Worm (Caenorhabditis elegans) whole organism, L1 larva: ENCODE results near the gene F12A10.6.

ENCODE experiments used
- F16B12.6 ChIP-seq: fragments of 150-350 bp; optimal IDR thresholded peaks from 2 replicates; lab custom pipeline; 2014; ENCODE audit warnings: missing biosample characterization, missing genetic modification characterization
- Y116A8C.19 ChIP-seq: sonication (generic microtip); optimal IDR thresholded peaks from 2 replicates; lab custom pipeline; 2016; ENCODE audit warnings: missing compliant biosample characterization, missing genetic modification characterization, borderline replicate concordance
- aha-1 ChIP-seq: fragments of 150-350 bp; optimal IDR thresholded peaks from 2 replicates; lab custom pipeline; 2014; ENCODE audit warnings: missing biosample characterization, missing genetic modification characterization
- aly-2 ChIP-seq: fragments of 150-350 bp; optimal IDR thresholded peaks from 2 replicates; lab custom pipeline; 2014; ENCODE audit warnings: missing biosample characterization, missing genetic modification characterization
- ceh-88 ChIP-seq: fragments of 200-800 bp; sonication (Bioruptor generic); IDR thresholded peaks from 2 replicates; pipeline ENCODE4 v1.3.6; 2022; ENCODE audit warnings: missing genetic modification characterization, missing compliant biosample characterization
- ceh-90 ChIP-seq: sonication (generic microtip); optimal IDR thresholded peaks from 2 replicates; lab custom pipeline; 2016; ENCODE audit warnings: missing genetic modification characterization, missing compliant biosample characterization
- ces-1 ChIP-seq: fragments of 150-350 bp; optimal IDR thresholded peaks from 2 replicates; lab custom pipeline; 2014; ENCODE audit warnings: missing biosample characterization, missing genetic modification reagents, missing genetic modification characterization
- dsc-1 ChIP-seq: sonication (generic microtip); optimal IDR thresholded peaks from 2 replicates; lab custom pipeline; 2016; ENCODE audit warnings: mild to moderate bottlenecking, missing genetic modification characterization, missing compliant biosample characterization
- egl-13 ChIP-seq: sonication (generic microtip); optimal IDR thresholded peaks from 2 replicates; lab custom pipeline; 2016; ENCODE audit warnings: missing genotype, missing genetic modification reagents, missing genetic modification characterization, missing compliant biosample characterization
- elt-3 ChIP-seq, 6 experiments: fragments of 150-350 bp in 1 of 6; sonication (generic microtip); optimal IDR thresholded peaks; 2 replicates each; lab custom pipeline; 2017 to 2018; ENCODE audit warnings: missing biosample characterization in 6 of 6, missing genetic modification characterization in 6 of 6, inconsistent platforms in 1 of 6
- ets-5 ChIP-seq: fragments of 200-800 bp; sonication (Bioruptor generic); IDR thresholded peaks from 2 replicates; pipeline ENCODE4 v1.3.6; 2022; ENCODE audit warnings: missing genetic modification characterization, missing compliant biosample characterization
- fkh-4 ChIP-seq: sonication (generic microtip); optimal IDR thresholded peaks from 2 replicates; lab custom pipeline; 2016; ENCODE audit warnings: missing compliant biosample characterization, missing genetic modification characterization, borderline replicate concordance
- fos-1 ChIP-seq: fragments of 150-350 bp; optimal IDR thresholded peaks from 2 replicates; lab custom pipeline; 2014; ENCODE audit warnings: missing biosample characterization, missing genetic modification characterization
- hlh-17 ChIP-seq: fragments of 200-800 bp; sonication (Bioruptor generic); optimal IDR thresholded peaks from 2 replicates; lab custom pipeline; 2018; ENCODE audit warnings: missing genetic modification characterization, mild to moderate bottlenecking, missing compliant biosample characterization, moderate library complexity, borderline replicate concordance
- isw-1 ChIP-seq: fragments of 200-800 bp; sonication (Bioruptor generic); IDR thresholded peaks from 2 replicates; pipeline ENCODE4 v1.3.6; 2022; ENCODE audit warnings: missing genetic modification characterization, missing compliant biosample characterization
- lin-15B ChIP-seq: fragments of 150-350 bp; sonication (generic microtip); optimal IDR thresholded peaks from 3 replicates; lab custom pipeline; 2014; ENCODE audit warnings: missing biosample characterization, missing genetic modification characterization
- lin-35 ChIP-seq, 2 experiments: fragments of 150-350 bp; optimal IDR thresholded peaks; 2 replicates each; lab custom pipeline; 2014; ENCODE audit warnings: missing biosample characterization in 2 of 2, missing genetic modification characterization in 2 of 2, missing genetic modification reagents in 2 of 2
- mab-9 ChIP-seq: fragments of 200-800 bp; sonication (Bioruptor generic); IDR thresholded peaks from 2 replicates; pipeline ENCODE4 v1.3.6; 2022; ENCODE audit warnings: missing genetic modification reagents, missing genetic modification characterization, missing compliant biosample characterization
- mdl-1 ChIP-seq, 2 experiments: fragments of 150-350 bp; optimal IDR thresholded peaks; 2 replicates each; lab custom pipeline; 2014 to 2017; ENCODE audit warnings: missing biosample characterization in 2 of 2, missing genetic modification characterization in 2 of 2, inconsistent platforms in 1 of 2
- nhr-11 ChIP-seq: fragments of 150-350 bp; optimal IDR thresholded peaks from 2 replicates; lab custom pipeline; 2014; ENCODE audit warnings: missing biosample characterization, missing genetic modification characterization
- nhr-19 ChIP-seq: fragments of 200-800 bp; sonication (Bioruptor generic); conservative IDR thresholded peaks from 2 replicates; pipeline ENCODE4 v1.3.6; 2022; ENCODE audit warnings: missing genetic modification characterization, missing compliant biosample characterization
- nhr-20 ChIP-seq: sonication (generic microtip); optimal IDR thresholded peaks from 2 replicates; lab custom pipeline; 2016; ENCODE audit warnings: mild to moderate bottlenecking, missing genetic modification characterization, missing compliant biosample characterization
- nhr-85 ChIP-seq: sonication (generic microtip); peaks from one replicate; lab custom pipeline; 2016; ENCODE audit warnings: missing genetic modification characterization, inconsistent platforms, missing compliant biosample characterization
- nhr-90 ChIP-seq: sonication (generic microtip); optimal IDR thresholded peaks from 2 replicates; lab custom pipeline; 2016; ENCODE audit warnings: mild to moderate bottlenecking, missing genetic modification characterization, missing compliant biosample characterization; ENCODE audit not compliant: poor library complexity
- pax-3 ChIP-seq: fragments of 200-800 bp; sonication (Bioruptor generic); optimal IDR thresholded peaks from 2 replicates; lab custom pipeline; 2018; ENCODE audit warnings: mild to moderate bottlenecking, missing genetic modification characterization, moderate library complexity, missing compliant biosample characterization
- pqm-1 ChIP-seq: sonication (generic microtip); optimal IDR thresholded peaks from 3 replicates; lab custom pipeline; 2017; ENCODE audit warnings: missing biosample characterization, missing genetic modification characterization
- snu-23 ChIP-seq: sonication (generic microtip); optimal IDR thresholded peaks from 2 replicates; lab custom pipeline; 2016; ENCODE audit warnings: missing genetic modification characterization, missing compliant biosample characterization
- sox-4 ChIP-seq: sonication (generic microtip); optimal IDR thresholded peaks from 2 replicates; lab custom pipeline; 2016; ENCODE audit warnings: missing genetic modification characterization, missing compliant biosample characterization
- sptf-1 ChIP-seq: fragments of 150-350 bp; optimal IDR thresholded peaks from 2 replicates; lab custom pipeline; 2014; ENCODE audit warnings: missing biosample characterization, missing genetic modification characterization
- unc-130 ChIP-seq: fragments of 150-350 bp; optimal IDR thresholded peaks from 2 replicates; lab custom pipeline; 2017; ENCODE audit warnings: missing biosample characterization, missing genetic modification characterization, inconsistent platforms
- unc-30 ChIP-seq: sonication (generic microtip); optimal IDR thresholded peaks from 2 replicates; lab custom pipeline; 2017; ENCODE audit warnings: missing biosample characterization, missing genetic modification characterization
- unc-98 ChIP-seq: fragments of 200-800 bp; sonication (Bioruptor generic); IDR thresholded peaks from 2 replicates; pipeline ENCODE4 v1.3.6; 2022; ENCODE audit warnings: missing genetic modification characterization, missing compliant biosample characterization
- vab-15 ChIP-seq: sonication (generic microtip); optimal IDR thresholded peaks from 2 replicates; lab custom pipeline; 2017; ENCODE audit warnings: missing genotype, mild to moderate bottlenecking, missing genetic modification characterization, missing compliant biosample characterization
- xbp-1 ChIP-seq: sonication (generic microtip); optimal IDR thresholded peaks from 2 replicates; lab custom pipeline; 2016; ENCODE audit warnings: missing genetic modification characterization, missing compliant biosample characterization
- zag-1 ChIP-seq: fragments of 150-350 bp; optimal IDR thresholded peaks from 2 replicates; lab custom pipeline; 2014; ENCODE audit warnings: missing biosample characterization, missing genetic modification characterization
- zip-4 ChIP-seq: fragments of 200-800 bp; sonication (Bioruptor generic); optimal IDR thresholded peaks from 2 replicates; lab custom pipeline; 2018; ENCODE audit warnings: mild to moderate bottlenecking, missing genetic modification characterization, moderate library complexity, missing compliant biosample characterization
- ztf-11 ChIP-seq, 2 experiments: sonication (generic microtip); optimal IDR thresholded peaks; 2 replicates each; lab custom pipeline; 2016 to 2017; ENCODE audit warnings: missing genetic modification characterization in 2 of 2, missing biosample characterization in 1 of 2, missing compliant biosample characterization in 1 of 2
- ztf-4 ChIP-seq: fragments of 150-350 bp; optimal IDR thresholded peaks from 2 replicates; lab custom pipeline; 2014; ENCODE audit warnings: missing biosample characterization, missing genetic modification characterization

The F12A10.6 gene

DNA sequence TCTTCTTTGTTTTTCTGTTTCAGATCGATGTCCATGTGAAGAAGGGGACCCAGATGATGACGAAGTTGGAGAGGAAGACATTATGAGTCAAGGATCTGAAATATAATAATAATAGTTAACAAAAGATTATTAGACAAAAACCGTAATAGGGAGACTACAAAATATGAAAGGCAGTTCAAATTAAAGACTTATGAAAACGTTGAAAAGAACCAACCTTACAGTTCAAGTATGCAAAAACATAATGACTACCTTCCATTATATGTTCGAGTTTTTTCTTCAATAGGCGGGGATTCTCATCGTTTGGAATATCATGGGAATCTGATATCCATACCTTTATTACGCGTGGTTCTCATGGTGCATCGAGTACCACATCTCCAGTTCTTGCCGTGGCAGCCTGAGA, 39.3 kb upstream of the F12A10.6 start, which contains the start of gene hlh-26:
hlh-26 (minus strand) TSS at position 101 of the 400 bp plus-strand sequence.
- no peak for TF ChIP-seq unc-130 (tag; lab: Kevin White, UChicago)
- no peak for TF ChIP-seq ceh-90 (tag; lab: Kevin White, UChicago)
- no peak for TF ChIP-seq aha-1
- TF ChIP-seq xbp-1: no peak
- TF ChIP-seq nhr-90 (tag; lab: Kevin White, UChicago): no peak
- no peak for TF ChIP-seq nhr-11
- TF ChIP-seq ztf-4 (tag; lab: Kevin White, UChicago): no peak
- TF ChIP-seq nhr-85: no peak
- TF ChIP-seq ces-1 (GFP tag; lab: Kevin White, UChicago): no peak
- no peak for TF ChIP-seq pqm-1 (tag; lab: Kevin White, UChicago)
- TF ChIP-seq unc-98 (GFP tag; lab: Robert Waterston, UW): no peak
- TF ChIP-seq ztf-11 (tag; optimal IDR thresholded peaks at IDR 0.05; lab: Kevin White, UChicago): no peak

DNA sequence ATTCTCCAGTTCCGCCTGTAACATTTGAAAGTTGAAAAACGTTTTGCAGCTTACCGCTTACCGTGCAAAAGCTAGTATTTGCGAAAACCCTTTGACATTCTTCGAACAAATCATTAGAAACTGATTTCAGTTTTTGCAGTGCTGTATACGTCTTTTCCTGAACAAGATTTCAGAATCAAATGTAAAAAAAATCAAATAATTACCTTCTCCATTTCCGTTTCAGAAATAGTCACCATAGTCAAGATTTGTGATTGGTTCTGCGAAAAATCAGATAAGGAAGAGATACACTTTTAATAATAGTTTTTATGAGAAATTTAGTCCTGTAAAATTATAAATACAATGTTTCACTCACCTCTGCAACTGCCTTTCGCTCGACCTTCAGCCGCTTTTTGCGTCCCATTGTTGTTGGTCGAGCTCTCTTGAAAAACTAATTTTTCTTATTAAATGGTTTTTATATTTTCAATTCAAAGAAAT, 37.6 kb upstream of the F12A10.6 start, which contains the start of gene C17C3.9:
C17C3.9 (minus strand) TSS at position 424 of the 474 bp plus-strand sequence.
- TF ChIP-seq fos-1 (tag; lab: Kevin White, UChicago): no peak
- no peak for TF ChIP-seq aly-2 (tag; lab: Kevin White, UChicago)
- no peak for TF ChIP-seq ceh-88 (GFP tag; lab: Robert Waterston, UW)
- no peak for TF ChIP-seq ces-1 (GFP tag; lab: Kevin White, UChicago)

DNA sequence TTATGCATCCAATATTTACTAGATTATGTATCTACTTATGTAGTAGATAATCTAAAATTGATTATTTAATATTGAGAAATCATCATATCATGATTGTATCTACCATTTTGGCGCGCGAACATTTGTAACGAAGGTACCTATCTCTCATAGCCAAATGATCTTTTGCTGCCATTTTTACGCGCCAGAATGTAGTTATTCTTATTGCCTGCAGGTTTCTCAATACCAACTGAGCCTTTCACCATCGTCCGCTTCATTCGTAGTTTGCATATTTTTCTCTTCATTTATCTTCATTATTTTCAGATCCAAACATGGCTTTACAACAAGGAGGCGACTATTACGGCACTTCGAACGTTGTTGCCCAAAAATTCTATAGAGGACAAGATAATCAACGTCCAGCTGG, 33.5 kb upstream of the F12A10.6 start, which contains the start of gene ZK177.1:
ZK177.1 (plus strand) TSS at position 301 of the 400 bp plus-strand sequence.
- no peak for TF ChIP-seq nhr-20 (tag; lab: Kevin White, UChicago)
- TF ChIP-seq elt-3 (tag; optimal IDR thresholded peaks at IDR 0.05; lab: Kevin White, UChicago): no peak
- TF ChIP-seq unc-30 (tag; lab: Kevin White, UChicago): no peak
- no peak for TF ChIP-seq nhr-90 (tag; lab: Kevin White, UChicago)
- TF ChIP-seq, all 84 proteins: peak for 0

DNA sequence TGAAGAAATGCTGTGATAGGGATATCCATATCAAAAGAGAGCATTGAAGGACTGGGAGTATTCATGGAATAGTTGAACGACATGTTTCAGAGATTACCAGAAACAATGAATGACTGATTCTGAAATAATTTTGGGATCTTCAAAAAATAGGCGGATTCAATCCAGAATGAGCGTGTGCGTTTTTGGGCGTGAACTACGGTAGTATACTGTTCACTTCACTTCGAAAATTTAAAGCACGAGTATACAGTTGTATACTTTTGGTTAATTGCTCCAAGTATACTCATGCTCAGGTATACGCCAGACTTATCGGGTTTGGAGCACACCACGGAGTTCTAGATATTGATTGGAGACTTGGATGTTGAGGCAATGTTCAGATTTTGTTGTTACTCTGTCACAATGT, 31.0 kb upstream of the F12A10.6 start, which contains the start of gene tbx-35:
tbx-35 (minus strand) TSS at position 101 of the 400 bp plus-strand sequence.
- TF ChIP-seq ets-5 (GFP tag; lab: Robert Waterston, UW) (no peak), pax-3 (tag; lab: Kevin White, UChicago) (no peak), zip-4 (no peak), nhr-19 (GFP tag; lab: Robert Waterston, UW) (no peak), nhr-11 (no peak), egl-13 (tag; lab: Kevin White, UChicago) (no peak), sox-4 (tag; lab: Kevin White, UChicago) (no peak), snu-23 (no peak), lin-15B (no peak), nhr-85 (no peak), lin-35 (GFP tag; optimal IDR thresholded peaks at IDR 0.05; lab: Kevin White, UChicago) (no peak), nhr-90 (tag; lab: Kevin White, UChicago) (no peak), fos-1 (tag; lab: Kevin White, UChicago) (no peak), ces-1 (GFP tag; lab: Kevin White, UChicago) (no peak), Y116A8C.19 (tag; lab: Kevin White, UChicago) (no peak), aly-2 (tag; lab: Kevin White, UChicago) (no peak), elt-3 (tag; optimal IDR thresholded peaks at IDR 0.05; lab: Kevin White, UChicago) (no peak), sptf-1 (tag; lab: Kevin White, UChicago) (no peak), fkh-4 (tag; lab: Kevin White, UChicago) (no peak), zag-1 (tag; lab: Kevin White, UChicago) (no peak)

DNA sequence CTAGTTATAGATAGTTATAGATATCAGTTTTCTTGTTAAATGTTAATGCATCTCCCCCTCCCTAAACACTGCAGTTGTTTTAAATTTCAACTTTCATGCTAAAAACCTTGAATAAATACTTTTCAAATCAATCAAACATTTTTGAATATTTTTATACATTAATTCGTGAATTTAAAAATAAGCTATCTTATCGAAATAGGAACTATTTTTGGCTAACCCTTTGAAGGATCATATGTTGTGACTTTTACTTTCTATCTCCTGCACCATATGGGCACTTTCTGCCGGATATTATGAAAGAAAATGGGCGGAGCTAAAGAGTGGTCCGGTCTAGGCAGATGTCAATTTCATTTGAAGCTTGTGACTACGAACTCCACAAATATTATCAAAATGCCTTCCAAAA, 28.3 kb upstream of the F12A10.6 start, which contains the start of gene ZK177.11:
ZK177.11 (plus strand) TSS at position 301 of the 400 bp plus-strand sequence.
- TF ChIP-seq sox-4 (tag; lab: Kevin White, UChicago) (no peak), zip-4 (no peak), ceh-90 (tag; lab: Kevin White, UChicago) (no peak), nhr-85 (no peak), isw-1 (no peak), elt-3 (tag; optimal IDR thresholded peaks at IDR 0.05; lab: Kevin White, UChicago) (no peak), hlh-17 (GFP tag; lab: Kevin White, UChicago) (no peak), lin-15B (no peak), xbp-1 (no peak), ztf-4 (tag; lab: Kevin White, UChicago) (no peak), F16B12.6 (no peak), mab-9 (no peak), egl-13 (tag; lab: Kevin White, UChicago) (no peak), mdl-1 (tag; optimal IDR thresholded peaks at IDR 0.05; lab: Kevin White, UChicago) (no peak), vab-15 (no peak), nhr-19 (GFP tag; lab: Robert Waterston, UW) (no peak), dsc-1 (tag; lab: Kevin White, UChicago) (no peak)
